Worm (Caenorhabditis elegans) whole organism, L4/young adult: Measurements from ENCODE around the gene hsb-1.
A peak's percentile ranks its signal among the peaks of the same experiment; 100 is the strongest.

Experiments used
- W03F9.2 ChIP-seq: fragments of 150-350 bp; optimal IDR thresholded peaks from 2 replicates; lab custom pipeline; 2014; ENCODE audit warnings: missing biosample characterization, missing genetic modification characterization
- dao-5 ChIP-seq: sonication (generic microtip); optimal IDR thresholded peaks from 2 replicates; lab custom pipeline; 2016; ENCODE audit warnings: missing genotype, missing genetic modification characterization, moderate library complexity, missing compliant biosample characterization
- him-1 ChIP-seq: sonication (generic microtip); optimal IDR thresholded peaks from 2 replicates; lab custom pipeline; 2016; ENCODE audit warnings: missing genotype, missing genetic modification reagents, missing genetic modification characterization, missing compliant biosample characterization

The hsb-1 gene

DNA sequence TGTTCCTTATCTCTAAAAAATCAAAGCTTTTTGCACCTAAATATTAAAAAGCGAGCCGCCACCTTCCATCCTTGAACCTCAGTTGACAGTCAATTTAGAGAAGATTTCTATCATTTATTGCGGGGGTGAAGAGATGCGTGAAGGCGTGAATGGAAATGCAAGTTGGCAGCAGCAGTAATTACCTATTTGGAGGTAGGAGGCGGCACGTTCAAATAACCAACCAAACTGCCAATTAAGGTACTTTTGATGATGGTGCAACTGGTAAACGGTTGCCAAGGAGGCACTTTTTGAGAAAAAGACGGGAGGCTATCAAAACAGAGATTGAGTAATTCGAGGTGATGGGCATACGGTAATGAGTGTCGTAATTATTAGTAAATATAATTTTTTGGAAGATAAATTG, 30.7 kb downstream of the hsb-1 start:
- no peak for TF ChIP-seq dao-5
- no peak for TF ChIP-seq W03F9.2 (tag; lab: Kevin White, UChicago)
- TF ChIP-seq him-1 = no peak

DNA sequence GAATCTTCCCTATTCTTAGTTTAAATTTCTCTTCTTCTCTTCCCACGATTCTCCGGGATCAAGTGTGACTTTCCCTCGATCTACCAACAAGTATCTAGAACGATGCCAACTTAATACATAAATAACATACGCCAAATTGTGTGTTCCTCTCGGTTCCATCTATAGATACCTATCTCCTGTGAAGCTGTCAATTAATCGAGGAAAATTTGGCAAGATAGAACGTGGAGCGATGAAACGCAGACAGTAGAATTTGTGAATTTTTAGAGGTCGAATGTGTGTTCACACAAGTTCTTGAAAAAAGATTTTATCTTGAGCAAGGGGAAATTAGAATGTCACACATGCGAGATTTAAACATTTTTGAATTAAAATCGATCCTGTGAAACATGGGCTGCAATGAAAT, 35.6 kb downstream of the hsb-1 start:
- TF ChIP-seq him-1 (no peak), W03F9.2 (tag; lab: Kevin White, UChicago) (no peak), dao-5 (no peak)

DNA sequence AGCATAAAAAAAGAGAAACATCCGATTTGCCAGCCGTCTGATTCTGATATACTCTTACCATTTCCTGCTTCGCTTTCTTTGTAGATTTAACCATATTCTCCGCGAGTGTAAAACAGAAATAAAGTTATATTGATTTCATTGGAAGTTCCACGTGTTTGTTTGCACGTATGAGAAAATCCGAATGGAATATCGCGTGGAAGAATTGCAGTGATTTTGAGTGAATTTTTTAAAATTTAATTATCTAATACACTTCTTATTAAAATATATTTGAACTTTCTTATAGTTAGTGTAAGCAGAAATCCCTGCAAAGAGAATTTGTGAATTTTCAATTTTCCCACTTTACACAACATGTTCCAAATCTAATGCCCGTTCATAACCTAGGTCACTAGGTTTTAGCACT, 36.0 kb downstream of the hsb-1 start, which contains the start of gene F53B2.5:
F53B2.5 (minus strand) TSS at position 101 of the 400 bp plus-strand sequence.
- TF ChIP-seq him-1 = no peak
- TF ChIP-seq W03F9.2 (tag; lab: Kevin White, UChicago) = no peak
- no peak for TF ChIP-seq dao-5

DNA sequence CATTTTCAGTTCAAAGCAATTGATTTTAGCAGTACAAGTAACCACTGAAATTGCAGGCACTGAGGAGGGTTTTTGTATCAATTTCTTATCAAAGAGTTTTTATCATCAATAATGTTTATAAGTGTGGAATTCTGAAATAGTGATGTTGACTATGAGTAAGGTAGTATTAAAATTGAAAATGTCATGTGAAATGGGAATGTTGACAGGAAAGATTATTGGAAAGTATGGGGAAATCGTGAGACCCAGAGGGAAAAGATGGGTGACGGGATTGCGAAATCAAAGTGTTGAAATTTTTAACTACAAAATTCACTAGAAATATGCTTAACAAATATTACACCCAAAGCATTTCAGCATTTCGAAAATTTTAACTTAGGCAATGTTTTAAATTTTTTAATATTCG, 39.8 kb downstream of the hsb-1 start, which contains the start of gene F53B2.8:
F53B2.8 (minus strand) TSS at position 180 of the 400 bp plus-strand sequence.
- peak; percentile 47 for TF ChIP-seq W03F9.2 (tag; lab: Kevin White, UChicago)
- TF ChIP-seq him-1 = no peak

DNA sequence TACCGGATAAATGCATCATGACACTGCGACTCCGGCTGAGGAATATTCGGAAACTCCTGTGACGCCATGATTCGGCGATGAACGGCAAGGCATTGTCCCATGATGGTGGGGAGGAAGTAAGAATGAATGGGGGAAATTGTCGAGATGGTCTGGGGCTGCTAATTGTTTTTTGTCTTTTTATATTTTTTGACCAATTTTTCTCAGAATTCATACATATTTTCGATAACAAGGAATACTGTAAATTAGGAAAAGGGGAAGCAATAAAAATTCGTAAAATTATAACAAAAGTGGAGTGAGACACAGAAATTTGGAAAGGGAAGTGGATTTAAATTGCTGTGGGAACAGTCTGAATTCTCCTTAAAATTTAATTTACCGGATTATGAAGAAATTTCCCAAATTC, 41.6 kb downstream of the hsb-1 start, which contains the start of gene eak-4:
eak-4 (minus strand) TSS at position 101 of the 400 bp plus-strand sequence.
- no peak for TF ChIP-seq dao-5
- no peak for TF ChIP-seq W03F9.2 (tag; lab: Kevin White, UChicago)
- TF ChIP-seq him-1 = no peak

DNA sequence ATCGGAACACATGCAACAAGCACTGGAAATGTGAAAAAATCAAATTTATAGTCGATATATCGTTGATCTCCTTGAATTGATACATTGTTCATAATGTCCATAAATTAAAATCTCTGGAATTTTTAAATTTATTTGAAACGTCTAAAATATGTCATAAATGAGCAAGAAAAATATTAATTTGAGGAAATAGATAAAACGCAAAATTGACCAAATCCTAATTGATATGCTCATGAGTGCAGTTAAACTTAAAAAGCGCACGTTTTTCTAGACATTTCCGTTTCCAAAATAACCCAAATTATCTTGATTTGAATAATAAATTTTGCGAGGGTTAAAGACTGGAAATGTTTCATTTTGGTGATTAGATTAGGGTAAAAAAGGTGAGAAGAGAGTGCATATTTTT, 44.5 kb downstream of the hsb-1 start, which contains the start of gene sru-13:
sru-13 (minus strand) TSS at position 101 of the 400 bp plus-strand sequence.
- no peak for TF ChIP-seq dao-5
- TF ChIP-seq him-1 = no peak
- TF ChIP-seq W03F9.2 (tag; lab: Kevin White, UChicago) = no peak

DNA sequence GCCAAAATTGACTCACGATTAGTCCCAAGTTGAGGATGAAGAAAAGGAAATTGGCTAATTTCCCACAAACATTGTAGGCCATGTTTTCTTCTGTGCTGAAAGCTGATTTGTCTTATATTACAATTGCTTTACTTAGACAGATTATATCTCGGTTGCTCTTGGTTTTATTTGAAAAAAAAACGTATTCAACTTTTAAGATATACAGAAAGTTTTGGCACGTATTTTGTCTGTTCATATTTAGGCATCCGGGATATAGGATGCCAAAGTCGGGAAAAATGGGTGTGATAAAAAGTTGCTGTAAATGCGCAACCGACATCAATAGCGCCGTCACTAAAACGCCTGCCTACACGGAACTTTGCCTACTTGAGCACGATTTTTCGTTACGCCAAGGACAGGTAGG, 46.9 kb downstream of the hsb-1 start, which contains the start of gene tsp-4:
tsp-4 (minus strand) TSS at position 101 of the 400 bp plus-strand sequence.
- TF ChIP-seq dao-5 = no peak
- no peak for TF ChIP-seq W03F9.2 (tag; lab: Kevin White, UChicago)
- TF ChIP-seq him-1 = no peak
